Worm (Caenorhabditis elegans): ENCODE measurements around the gene mix-1.
A peak's percentile ranks its signal among the peaks of the same experiment; 100 is the strongest.

The mix-1 gene

ce11 chrII:10868670-10869246 lies 44.7 kb downstream of the mix-1 start, which contains the start of the genes gmps-1 and cap-2 (continued):
- peak; percentile 96 for TF ChIP-seq K11D2.4 (GFP tag; IDR thresholded peaks at IDR 0.05)
- peak; percentile 45 for TF ChIP-seq ztf-3 (GFP tag; optimal IDR thresholded peaks at IDR 0.05)
- TF ChIP-seq ztf-26 (tag; optimal IDR thresholded peaks at IDR 0.05) = peak; percentile 91
- peak; percentile 87 for TF ChIP-seq gei-17 (GFP tag; optimal IDR thresholded peaks at IDR 0.05)
- peak; percentile 93 for TF ChIP-seq C06A6.2 (GFP tag; conservative IDR thresholded peaks at IDR 0.05)
- no peak for TF ChIP-seq zim-3 (tag; optimal IDR thresholded peaks at IDR 0.05)
- TF ChIP-seq lin-40 (tag; optimal IDR thresholded peaks at IDR 0.05) = peak; percentile 97
- TF ChIP-seq tlf-1 (GFP tag; optimal IDR thresholded peaks at IDR 0.05) = peak; percentile 95
- peak; percentile 65 for TF ChIP-seq B0019.2 (GFP tag; conservative IDR thresholded peaks at IDR 0.05)
- TF ChIP-seq attf-5 (GFP tag; optimal IDR thresholded peaks at IDR 0.05) = peak; percentile 96
- TF ChIP-seq B0261.1 (tag; optimal IDR thresholded peaks at IDR 0.05) = peak; percentile 26
- peak; percentile 91 for TF ChIP-seq D2030.7 (GFP tag; IDR thresholded peaks at IDR 0.05)
- TF ChIP-seq B0336.3 (GFP tag; IDR thresholded peaks at IDR 0.05) = peak; percentile 95
- TF ChIP-seq madf-3 (GFP tag; IDR thresholded peaks at IDR 0.05) = peak; percentile 92
- TF ChIP-seq mes-4 (tag; optimal IDR thresholded peaks at IDR 0.05) = no peak
- peak; percentile 62 for TF ChIP-seq T07F8.4 (tag; optimal IDR thresholded peaks at IDR 0.05)
- peak; percentile 97 for TF ChIP-seq pbrm-1 (GFP tag; IDR thresholded peaks at IDR 0.05)
- peak; percentile 81 for TF ChIP-seq xnd-1 (tag; optimal IDR thresholded peaks at IDR 0.05)
- peak; percentile 82; the same call in 1 of the 2 replicates for TF ChIP-seq ztf-28 (GFP tag; IDR thresholded peaks at IDR 0.05)
- no peak for TF ChIP-seq nhr-27 (tag; optimal IDR thresholded peaks at IDR 0.05)
- TF ChIP-seq madf-10 (tag; optimal IDR thresholded peaks at IDR 0.05) = peak; percentile 79
- TF ChIP-seq hrde-1 (tag; optimal IDR thresholded peaks at IDR 0.05; ENCODE audit: borderline replicate concordance) = peak; percentile 58
- TF ChIP-seq hsf-1 (GFP tag; IDR thresholded peaks at IDR 0.05) = peak; percentile 80
- peak; percentile 100 for TF ChIP-seq F33H1.4 (GFP tag; IDR thresholded peaks at IDR 0.05)

- peak; percentile 13; the same call in 1 of the 2 replicates for TF ChIP-seq Y95B8A.8 (GFP tag; IDR thresholded peaks at IDR 0.05)
- TF ChIP-seq ZK185.1 (tag; optimal IDR thresholded peaks at IDR 0.05; ENCODE audit: poor library complexity, severe bottlenecking) = no peak
- no peak for TF ChIP-seq xnd-1 (tag; optimal IDR thresholded peaks at IDR 0.05)
- peak; percentile 6 for TF ChIP-seq atf-7 (tag; optimal IDR thresholded peaks at IDR 0.05)
- peak; percentile 5; the same call in 1 of the 2 replicates for TF ChIP-seq hmg-1.2 (GFP tag; IDR thresholded peaks at IDR 0.05)
- TF ChIP-seq tbp1 (GFP tag; optimal IDR thresholded peaks at IDR 0.05) = no peak
- peak; percentile 6 for TF ChIP-seq B0035.1 (tag; optimal IDR thresholded peaks at IDR 0.05)
- 0 out of 2 replicates have a peak, but pooled peaks have one; percentile 66 for TF ChIP-seq ztf-25 (GFP tag; IDR thresholded peaks at IDR 0.05)
- 0 out of 2 replicates have a peak, but pooled peaks have one; percentile 20 for TF ChIP-seq nfyb-1 (GFP tag; IDR thresholded peaks at IDR 0.05)
- peak; percentile 48 for TF ChIP-seq hrde-1 (tag; optimal IDR thresholded peaks at IDR 0.05; ENCODE audit: borderline replicate concordance)
- TF ChIP-seq F33H1.4 (GFP tag; IDR thresholded peaks at IDR 0.05) = peak; percentile 42
- TF ChIP-seq B0019.2 (GFP tag; conservative IDR thresholded peaks at IDR 0.05) = no peak
- no peak for TF ChIP-seq ztf-26 (tag; optimal IDR thresholded peaks at IDR 0.05)
- no peak for TF ChIP-seq rpc-1 (optimal IDR thresholded peaks at IDR 0.05)
- no peak for TF ChIP-seq rpc-1 (tag; optimal IDR thresholded peaks at IDR 0.05)
- TF ChIP-seq nhr-80 (tag; optimal IDR thresholded peaks at IDR 0.05) = no peak
- TF ChIP-seq madf-6 (GFP tag; IDR thresholded peaks at IDR 0.05) = peak; percentile 49; the same call in 1 of the 2 replicates
- no peak for TF ChIP-seq let-607 (tag; optimal IDR thresholded peaks at IDR 0.05)
- 0 out of 2 replicates have a peak, but pooled peaks have one; percentile 15 for TF ChIP-seq B0336.3 (GFP tag; IDR thresholded peaks at IDR 0.05)
- TF ChIP-seq snpc-4 (GFP tag; optimal IDR thresholded peaks at IDR 0.05) = peak; percentile 25
- TF ChIP-seq snpc-4 (tag; optimal IDR thresholded peaks at IDR 0.05) = no peak
- TF ChIP-seq cebp-1 (GFP tag; IDR thresholded peaks at IDR 0.05) = no peak
- peak; percentile 24 for TF ChIP-seq cebp-1 (tag; optimal IDR thresholded peaks at IDR 0.05)
- peak; percentile 81; the same call in 1 of the 2 replicates for TF ChIP-seq ceh-58 (GFP tag; IDR thresholded peaks at IDR 0.05)
Observed at ce11 chrII:10870698-10871097, 46.7 kb downstream of the mix-1 start.

All from whole organism, young adult.